Fruit fly (Drosophila melanogaster) whole organism, adult: Measurements from ENCODE around the gene GstD4.

ENCODE experiments used
- CG11617 ChIP-seq: fragments of 200-800 bp; sonication (Bioruptor generic); optimal IDR thresholded peaks from 2 replicates; lab custom pipeline; 2017; ENCODE audit warnings: mild to moderate bottlenecking, missing biosample characterization, missing genetic modification reagents, missing genetic modification characterization
- CG14711 ChIP-seq: fragments of 200-800 bp; sonication (Bioruptor generic); optimal IDR thresholded peaks from 2 replicates; lab custom pipeline; 2018; ENCODE audit warnings: missing biosample characterization, mild to moderate bottlenecking, missing genetic modification characterization, moderate library complexity
- CG7045 ChIP-seq: fragments of 200-800 bp; sonication (Bioruptor generic); optimal IDR thresholded peaks from 2 replicates; lab custom pipeline; 2017; ENCODE audit warnings: missing biosample characterization, mild to moderate bottlenecking, missing genetic modification characterization
- CG7101 ChIP-seq: fragments of 200-800 bp; sonication (Bioruptor generic); optimal IDR thresholded peaks from 2 replicates; lab custom pipeline; 2018; ENCODE audit warnings: missing biosample characterization, mild to moderate bottlenecking, missing genetic modification characterization, moderate library complexity
- cic ChIP-seq: fragments of 200-800 bp; sonication (Bioruptor generic); optimal IDR thresholded peaks from 2 replicates; lab custom pipeline; 2017; ENCODE audit warnings: missing biosample characterization, mild to moderate bottlenecking, missing genetic modification characterization, moderate library complexity
- kay ChIP-seq: fragments of 200-800 bp; sonication (Bioruptor generic); peaks from one replicate; lab custom pipeline; 2016; ENCODE audit warnings: missing biosample characterization, missing genetic modification characterization, borderline replicate concordance
- ovo ChIP-seq: fragments of 200-800 bp; sonication (Bioruptor generic); optimal IDR thresholded peaks from 2 replicates; lab custom pipeline; 2016; ENCODE audit warnings: missing biosample characterization, missing genetic modification characterization
- tj ChIP-seq: fragments of 200-800 bp; sonication (Bioruptor generic); optimal IDR thresholded peaks from 3 replicates; lab custom pipeline; 2017; ENCODE audit warnings: missing biosample characterization, mild to moderate bottlenecking, missing genetic modification characterization, moderate library complexity
- toe ChIP-seq: fragments of 200-800 bp; sonication (Bioruptor generic); optimal IDR thresholded peaks from 2 replicates; lab custom pipeline; 2016; ENCODE audit warnings: missing biosample characterization, missing genetic modification characterization

- TF ChIP-seq CG7045 (no peak), kay (GFP tag; lab: Kevin White, UChicago) (peak; percentile 95), cic (GFP tag; lab: Kevin White, UChicago) (no peak), CG11617 (GFP tag; lab: Kevin White, UChicago) (no peak), toe (no peak), CG14711 (tag; lab: Kevin White, UChicago) (no peak), tj (GFP tag; lab: Kevin White, UChicago) (no peak), CG7101 (tag; lab: Kevin White, UChicago) (no peak), ovo (no peak)
Measured at dm6 chr3R:12383784-12384183, 9.9 kb downstream of the GstD4 start.
